Worm (Caenorhabditis elegans) whole organism, L4 larva: ENCODE results near the gene C05B5.12.

Experiments
- ces-1 ChIP-seq: fragments of 150-350 bp; sonication (generic microtip); optimal IDR thresholded peaks from 4 replicates; lab custom pipeline; 2014; ENCODE audit warnings: missing biosample characterization, missing genetic modification reagents, missing genetic modification characterization
- egl-27 ChIP-seq: sonication (generic microtip); optimal IDR thresholded peaks from 3 replicates; lab custom pipeline; 2017; ENCODE audit warnings: missing biosample characterization, missing genetic modification reagents, missing genetic modification characterization

DNA sequence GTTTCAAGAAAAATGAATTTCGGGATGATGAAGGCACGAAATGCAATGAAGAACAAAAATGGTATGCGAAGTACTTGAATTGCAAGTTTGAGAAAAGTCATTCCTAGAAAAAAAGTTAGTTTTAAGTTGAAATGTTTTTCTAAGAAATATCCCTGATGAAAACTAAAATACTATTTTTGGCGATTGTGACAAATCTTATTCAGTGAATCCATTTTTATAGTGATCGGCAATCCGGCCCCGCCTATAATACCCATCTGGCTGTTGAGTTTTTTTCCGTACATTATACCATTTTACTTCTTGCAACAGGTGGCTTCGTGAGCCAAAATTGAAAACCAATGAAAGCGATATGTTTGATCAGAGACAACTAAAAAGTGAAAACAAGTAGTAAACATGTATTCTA lies 12.1 kb downstream of the C05B5.12 start, which contains the start of gene C05B5.17:
- TF ChIP-seq ces-1 (GFP tag; lab: Kevin White, UChicago) = no peak
- TF ChIP-seq egl-27 (tag; lab: Kevin White, UChicago) = no peak
